Fruit fly (Drosophila melanogaster) whole organism, wandering third instar larva: ENCODE results near the gene CG13390.

Source experiments
- Abd-B ChIP-seq: fragments of >200 bp; optimal IDR thresholded peaks from 2 replicates; lab custom pipeline; 2017; ENCODE audit warnings: missing biosample characterization, missing genetic modification characterization
- CG32264 ChIP-seq: fragments of 200-800 bp; sonication (Bioruptor generic); optimal IDR thresholded peaks from 2 replicates; lab custom pipeline; 2016; ENCODE audit warnings: missing biosample characterization, missing genetic modification characterization
- CG9705 ChIP-seq: fragments of 200-800 bp; sonication (Bioruptor generic); optimal IDR thresholded peaks from 2 replicates; lab custom pipeline; 2018; ENCODE audit warnings: missing biosample characterization, mild to moderate bottlenecking, missing genetic modification characterization
- CrebA ChIP-seq: fragments of 200-800 bp; sonication (Bioruptor generic); optimal IDR thresholded peaks from 2 replicates; lab custom pipeline; 2016; ENCODE audit warnings: missing biosample characterization, mild to moderate bottlenecking, missing genetic modification characterization, borderline replicate concordance
- Dfd ChIP-seq: fragments of >200 bp; optimal IDR thresholded peaks from 2 replicates; lab custom pipeline; 2017; ENCODE audit warnings: missing biosample characterization, missing genetic modification characterization
- Dif ChIP-seq: fragments of 200-275, 200-300 bp; sonication (Bioruptor generic); optimal IDR thresholded peaks from 2 replicates; lab custom pipeline; 2018; ENCODE audit warnings: missing biosample characterization, missing genetic modification characterization; ENCODE audit not compliant: partially characterized antibody
- GATAd ChIP-seq: sonication (Bioruptor generic); optimal IDR thresholded peaks from 2 replicates; lab custom pipeline; 2016; ENCODE audit warnings: missing biosample characterization, missing genetic modification characterization
- HLH106 ChIP-seq: fragments of 200-800 bp; optimal IDR thresholded peaks from 3 replicates; lab custom pipeline; 2019; ENCODE audit warnings: missing biosample characterization, mild to moderate bottlenecking, missing genetic modification characterization, moderate library complexity
- Hnf4 ChIP-seq: fragments of 200-800 bp; sonication (Bioruptor generic); optimal IDR thresholded peaks from 2 replicates; lab custom pipeline; 2016; ENCODE audit warnings: missing biosample characterization, mild to moderate bottlenecking, missing genetic modification characterization
- Hr78 ChIP-seq: fragments of >200 bp; optimal IDR thresholded peaks from 2 replicates; lab custom pipeline; 2017; ENCODE audit warnings: missing biosample characterization, missing genetic modification characterization
- Jra ChIP-seq: sonication (Bioruptor generic); optimal IDR thresholded peaks from 2 replicates; lab custom pipeline; 2016; ENCODE audit warnings: missing biosample characterization, missing genetic modification characterization
- Mio ChIP-seq: sonication (Bioruptor generic); optimal IDR thresholded peaks from 2 replicates; lab custom pipeline; 2016; ENCODE audit warnings: missing biosample characterization, missing genetic modification characterization
- Myc ChIP-seq: fragments of >200 bp; optimal IDR thresholded peaks from 2 replicates; lab custom pipeline; 2017
- N ChIP-seq: fragments of >200 bp; optimal IDR thresholded peaks from 2 replicates; lab custom pipeline; 2018; ENCODE audit warnings: missing biosample characterization, missing external identifiers, missing genetic modification characterization
- OdsH ChIP-seq: fragments of 200-800 bp; sonication (Bioruptor generic); optimal IDR thresholded peaks from 2 replicates; lab custom pipeline; 2016; ENCODE audit warnings: missing biosample characterization, mild to moderate bottlenecking, missing genetic modification characterization
- Rel ChIP-seq, 2 experiments: fragments of 200-800 bp; sonication (Bioruptor generic) in 1 of 2; optimal IDR thresholded peaks; 2 replicates in 1 of 2; 3 replicates in 1 of 2; lab custom pipeline; 2016 to 2019; ENCODE audit warnings: mild to moderate bottlenecking in 2 of 2, missing biosample characterization in 2 of 2, missing genetic modification characterization in 2 of 2, moderate library complexity in 1 of 2
- Sp1 ChIP-seq: fragments of 200-800 bp; sonication (Bioruptor generic); optimal IDR thresholded peaks from 3 replicates; lab custom pipeline; 2019; ENCODE audit warnings: missing biosample characterization, mild to moderate bottlenecking, missing genetic modification characterization, moderate library complexity
- Vsx2 ChIP-seq: fragments of 200-300, 225-300 bp; sonication (Bioruptor generic); optimal IDR thresholded peaks from 2 replicates; lab custom pipeline; 2018; ENCODE audit warnings: missing biosample characterization, missing genetic modification characterization; ENCODE audit not compliant: partially characterized antibody
- br ChIP-seq: fragments of 200-800 bp; sonication (Bioruptor generic); optimal IDR thresholded peaks from 2 replicates; lab custom pipeline; 2016; ENCODE audit warnings: missing biosample characterization, missing genetic modification characterization
- brk ChIP-seq: fragments of 200-800 bp; sonication (Bioruptor generic); optimal IDR thresholded peaks from 2 replicates; lab custom pipeline; 2016; ENCODE audit warnings: missing biosample characterization, mild to moderate bottlenecking, missing genetic modification characterization
- dl ChIP-seq, 2 experiments: fragments of 175-275, 200-275 bp in 1 of 2; fragments of 200-275 bp in 1 of 2; sonication (Bioruptor generic); optimal IDR thresholded peaks; lab custom pipeline; 2018; ENCODE audit warnings: mild to moderate bottlenecking in 2 of 2, missing biosample characterization in 2 of 2, missing genetic modification characterization in 2 of 2, moderate library complexity in 2 of 2; ENCODE audit not compliant: partially characterized antibody in 2 of 2, insufficient read depth in 1 of 2
- dmrt93B ChIP-seq: fragments of 200-800 bp; sonication (Bioruptor generic); optimal IDR thresholded peaks from 2 replicates; lab custom pipeline; 2018; ENCODE audit warnings: missing biosample characterization, mild to moderate bottlenecking, missing genetic modification characterization
- ey ChIP-seq: fragments of 200-800 bp; sonication (Bioruptor generic); optimal IDR thresholded peaks from 2 replicates; lab custom pipeline; 2016; ENCODE audit warnings: missing biosample characterization, missing genetic modification characterization
- foxo ChIP-seq, 2 experiments: fragments of 200-800 bp; sonication (Bioruptor generic); optimal IDR thresholded peaks; 2 replicates in 1 of 2; 3 replicates in 1 of 2; lab custom pipeline; 2016 to 2017; ENCODE audit warnings: missing biosample characterization in 2 of 2, missing genetic modification characterization in 2 of 2
- fru ChIP-seq: fragments of 200-800 bp; sonication (Bioruptor generic); optimal IDR thresholded peaks from 3 replicates; lab custom pipeline; 2016; ENCODE audit warnings: missing biosample characterization, mild to moderate bottlenecking, missing genetic modification characterization
- h ChIP-seq: fragments of 200-800 bp; sonication (Bioruptor generic); optimal IDR thresholded peaks from 3 replicates; lab custom pipeline; 2016; ENCODE audit warnings: missing biosample characterization, mild to moderate bottlenecking, missing genetic modification characterization
- lola ChIP-seq: fragments of >200 bp; optimal IDR thresholded peaks from 2 replicates; lab custom pipeline; 2017; ENCODE audit warnings: missing biosample characterization, missing genetic modification characterization
- psq ChIP-seq: fragments of 200-800 bp; sonication (Bioruptor generic); optimal IDR thresholded peaks from 3 replicates; lab custom pipeline; 2017; ENCODE audit warnings: missing biosample characterization, mild to moderate bottlenecking, missing genetic modification characterization, moderate library complexity
- rgr ChIP-seq: fragments of 200-800 bp; sonication (Bioruptor generic); optimal IDR thresholded peaks from 3 replicates; lab custom pipeline; 2016; ENCODE audit warnings: missing biosample characterization, mild to moderate bottlenecking, missing genetic modification characterization
- sage ChIP-seq: fragments of 200-800 bp; sonication (Bioruptor generic); optimal IDR thresholded peaks from 2 replicates; lab custom pipeline; 2016; ENCODE audit warnings: missing biosample characterization, mild to moderate bottlenecking, missing genetic modification characterization
- sv ChIP-seq: fragments of 200-800 bp; sonication (Bioruptor generic); optimal IDR thresholded peaks from 3 replicates; lab custom pipeline; 2016; ENCODE audit warnings: missing biosample characterization, missing genetic modification characterization
- tai ChIP-seq: sonication (Bioruptor generic); optimal IDR thresholded peaks from 2 replicates; lab custom pipeline; 2016; ENCODE audit warnings: missing biosample characterization, missing genetic modification characterization
- woc ChIP-seq: sonication (Bioruptor generic); optimal IDR thresholded peaks from 2 replicates; lab custom pipeline; 2016; ENCODE audit warnings: missing biosample characterization, mild to moderate bottlenecking, missing genetic modification characterization

Gene CG13390

DNA sequence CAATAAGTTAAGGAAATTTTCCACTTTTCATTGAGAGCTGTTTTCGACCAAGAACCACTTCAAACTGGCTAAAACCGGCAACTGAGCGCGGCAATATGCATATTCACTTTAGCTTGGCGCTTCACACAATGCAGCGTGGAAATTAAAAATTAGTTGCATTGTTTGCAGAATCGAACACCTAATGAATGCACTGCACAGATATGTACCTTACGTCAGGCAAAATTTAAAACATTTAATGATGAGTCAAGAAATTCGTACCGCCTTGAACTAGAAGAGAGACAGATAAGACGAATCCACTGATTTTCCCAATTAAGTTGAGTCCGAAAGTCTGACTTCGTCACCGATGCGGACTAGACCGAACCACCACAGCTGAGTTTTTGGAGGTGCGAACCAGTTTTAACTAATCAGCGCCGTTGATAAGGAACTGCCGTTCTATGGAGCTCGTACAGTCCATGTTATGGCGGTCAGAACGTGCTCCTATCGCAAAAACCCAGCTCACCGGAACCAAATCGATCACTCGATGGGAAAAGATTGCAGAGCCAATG lies 48.7 kb downstream of the CG13390 start:
- no peak for TF ChIP-seq woc
- no peak for TF ChIP-seq dl (GFP tag; optimal IDR thresholded peaks at IDR 0.05; lab: Kevin White, UChicago; ENCODE audit: insufficient read depth in 1 of 2, partially characterized antibody in 2 of 2)
- TF ChIP-seq Dif (GFP tag; lab: Kevin White, UChicago), result no peak
- TF ChIP-seq dmrt93B (GFP tag; lab: Kevin White, UChicago), result no peak
- no peak for TF ChIP-seq N (GFP tag; lab: Kevin White, UChicago)
- TF ChIP-seq br (GFP tag; lab: Kevin White, UChicago), result no peak
- no peak for TF ChIP-seq Hnf4
- no peak for TF ChIP-seq Vsx2 (GFP tag; lab: Kevin White, UChicago)
- no peak for TF ChIP-seq sage
- no peak for TF ChIP-seq Hr78 (GFP tag; lab: Kevin White, UChicago)
- TF ChIP-seq h, result no peak
- TF ChIP-seq fru (GFP tag; lab: Kevin White, UChicago), result no peak
- TF ChIP-seq CrebA (GFP tag; lab: Kevin White, UChicago), result no peak
- no peak for TF ChIP-seq GATAd (GFP tag; lab: Kevin White, UChicago)
- TF ChIP-seq rgr (GFP tag; lab: Kevin White, UChicago), result no peak
- no peak for TF ChIP-seq CG9705
- no peak for TF ChIP-seq ey
- TF ChIP-seq lola, result no peak
- TF ChIP-seq, all 38 proteins: peak for 0

DNA sequence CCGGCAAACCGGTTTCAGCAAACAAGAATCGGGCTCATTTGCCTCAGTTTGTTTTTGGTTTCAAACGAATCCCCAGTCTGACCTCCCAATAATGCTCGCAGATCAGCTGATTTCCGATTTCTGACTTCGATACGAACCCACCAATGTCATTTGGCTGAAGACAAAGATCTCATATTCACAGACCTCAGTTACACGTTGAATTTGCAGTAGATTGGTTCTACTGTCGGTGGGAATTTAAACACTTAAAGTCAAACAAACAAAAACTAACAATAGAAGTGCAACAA lies 49.4 kb downstream of the CG13390 start, which contains the start of gene CG14275:
Gene CG14275 (plus strand): TSS at position 185 of the 284 bp plus-strand sequence.
- TF ChIP-seq Rel (GFP tag; optimal IDR thresholded peaks at IDR 0.05; lab: Kevin White, UChicago) (no peak), Rel (tag; optimal IDR thresholded peaks at IDR 0.05; lab: Kevin White, UChicago) (no peak), Hr78 (GFP tag; lab: Kevin White, UChicago) (no peak), br (GFP tag; lab: Kevin White, UChicago) (no peak), Jra (GFP tag; lab: Kevin White, UChicago) (no peak), dmrt93B (GFP tag; lab: Kevin White, UChicago) (no peak), Vsx2 (GFP tag; lab: Kevin White, UChicago) (no peak), Hnf4 (no peak), brk (GFP tag; lab: Kevin White, UChicago) (no peak), OdsH (GFP tag; lab: Kevin White, UChicago) (no peak), foxo (GFP tag; optimal IDR thresholded peaks at IDR 0.05; lab: Kevin White, UChicago) (no peak), Mio (GFP tag; lab: Kevin White, UChicago) (no peak), Dfd (GFP tag; lab: Kevin White, UChicago) (no peak), dl (GFP tag; optimal IDR thresholded peaks at IDR 0.05; lab: Kevin White, UChicago; ENCODE audit: insufficient read depth in 1 of 2, partially characterized antibody in 2 of 2) (no peak), Abd-B (GFP tag; lab: Kevin White, UChicago) (no peak), woc (no peak), GATAd (GFP tag; lab: Kevin White, UChicago) (no peak)

DNA sequence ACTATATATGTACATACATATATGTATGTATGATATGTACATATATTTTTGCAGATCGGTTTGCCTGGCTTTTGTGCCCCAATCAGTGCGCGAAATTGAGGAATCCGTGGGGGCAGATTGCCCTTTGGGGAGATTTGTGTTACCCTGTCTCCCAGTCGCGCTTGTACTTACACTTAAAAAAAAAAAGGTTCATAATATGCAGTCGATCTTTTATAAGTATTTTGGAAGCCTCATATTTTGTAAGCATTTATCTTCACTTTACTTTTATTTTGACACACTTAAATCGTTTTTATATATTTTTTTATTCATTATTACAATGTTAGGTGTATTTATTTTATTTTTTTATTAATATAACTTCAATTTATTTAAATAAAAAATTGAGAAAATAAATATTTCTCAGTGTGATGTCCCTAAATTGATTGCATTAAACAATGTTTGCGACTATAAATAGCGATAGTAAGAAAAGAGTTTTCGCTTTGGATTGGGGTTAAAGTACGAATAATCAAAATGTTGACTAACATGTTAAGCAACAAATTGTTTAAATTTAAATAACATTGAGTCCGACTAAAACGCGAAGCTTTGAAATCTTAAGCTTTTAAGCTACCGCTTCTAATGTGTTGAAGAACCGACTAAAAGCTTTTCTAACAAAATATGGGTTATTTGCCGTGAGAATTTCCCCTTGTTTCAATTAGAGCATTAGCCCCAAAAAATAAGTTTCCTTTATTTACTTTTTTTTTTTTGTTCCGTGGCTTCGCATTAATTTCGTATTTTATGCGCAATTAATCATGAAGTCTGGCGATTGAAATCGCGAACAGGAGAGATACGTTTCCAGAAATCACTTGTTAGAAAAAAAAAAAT lies 50.0 kb downstream of the CG13390 start:
- TF ChIP-seq OdsH (GFP tag; lab: Kevin White, UChicago) (peak; percentile 46), Sp1 (GFP tag; lab: Kevin White, UChicago) (peak; percentile 71), Rel (GFP tag; optimal IDR thresholded peaks at IDR 0.05; lab: Kevin White, UChicago) (no peak), Rel (tag; optimal IDR thresholded peaks at IDR 0.05; lab: Kevin White, UChicago) (no peak), Vsx2 (GFP tag; lab: Kevin White, UChicago) (no peak), sage (no peak), fru (GFP tag; lab: Kevin White, UChicago) (peak; percentile 19), dl (GFP tag; optimal IDR thresholded peaks at IDR 0.05; lab: Kevin White, UChicago; ENCODE audit: insufficient read depth in 1 of 2, partially characterized antibody in 2 of 2) (no peak), rgr (GFP tag; lab: Kevin White, UChicago) (peak; percentile 47), CG32264 (no peak), Jra (GFP tag; lab: Kevin White, UChicago) (no peak), Dif (GFP tag; lab: Kevin White, UChicago) (no peak), CrebA (GFP tag; lab: Kevin White, UChicago) (peak; percentile 39), tai (GFP tag; lab: Kevin White, UChicago) (no peak), HLH106 (tag; lab: Kevin White, UChicago) (peak; percentile 42), sv (no peak), h (peak; percentile 7), psq (GFP tag; lab: Kevin White, UChicago) (peak; percentile 50), Myc (lab: Kevin White, UChicago) (peak; percentile 58), br (GFP tag; lab: Kevin White, UChicago) (peak; percentile 14), dmrt93B (GFP tag; lab: Kevin White, UChicago) (no peak), foxo (GFP tag; optimal IDR thresholded peaks at IDR 0.05; lab: Kevin White, UChicago) (peak in 1 of 2 experiments; percentile 55)
